Worm (Caenorhabditis elegans): ENCODE data around the gene mec-1.

Gene mec-1

ce11 chrV:6993999-6994398, 37.7 kb downstream of the mec-1 start (continued):
- TF ChIP-seq cey-2 (tag; optimal IDR thresholded peaks at IDR 0.05; ENCODE audit: borderline replicate concordance, insufficient read depth): peak; percentile 79
- no peak for TF ChIP-seq ama-1 (optimal IDR thresholded peaks at IDR 0.05)
- no peak for TF ChIP-seq lin-29 (GFP tag; IDR thresholded peaks at IDR 0.05)
- no peak for TF ChIP-seq zfp-2 (tag; optimal IDR thresholded peaks at IDR 0.05)
- TF ChIP-seq sdz-12 (GFP tag; optimal IDR thresholded peaks at IDR 0.05): no peak
- TF ChIP-seq T20F7.1 (GFP tag; optimal IDR thresholded peaks at IDR 0.05): peak; percentile 1
- peak; percentile 3 for TF ChIP-seq ztf-7 (tag; optimal IDR thresholded peaks at IDR 0.05)
- peak; percentile 4 for TF ChIP-seq mxl-3 (GFP tag; optimal IDR thresholded peaks at IDR 0.05)
- TF ChIP-seq nhr-102 (tag; optimal IDR thresholded peaks at IDR 0.05): no peak
- no peak for TF ChIP-seq T26A8.4 (GFP tag; IDR thresholded peaks at IDR 0.05)
- TF ChIP-seq pqm-1 (tag; optimal IDR thresholded peaks at IDR 0.05): peak; percentile 5
- TF ChIP-seq lin-1 (GFP tag; IDR thresholded peaks at IDR 0.05): no peak
- TF ChIP-seq madf-5 (GFP tag; IDR thresholded peaks at IDR 0.05): no peak
- peak in 1 of 2 experiments; percentile 27 for TF ChIP-seq lsy-2 (tag; optimal IDR thresholded peaks at IDR 0.05)
- peak in 1 of 2 experiments; percentile 66 for TF ChIP-seq mdl-1 (tag; optimal IDR thresholded peaks at IDR 0.05)
- TF ChIP-seq daf-16 (GFP tag; optimal IDR thresholded peaks at IDR 0.05): no peak
- TF ChIP-seq daf-16 (tag; optimal IDR thresholded peaks at IDR 0.05): peak; percentile 27
- no peak for TF ChIP-seq nhr-111 (GFP tag; optimal IDR thresholded peaks at IDR 0.05)
- TF ChIP-seq zag-1 (tag; optimal IDR thresholded peaks at IDR 0.05): no peak
- TF ChIP-seq mxl-2 (GFP tag; conservative IDR thresholded peaks at IDR 0.05): no peak
- TF ChIP-seq attf-4 (tag; optimal IDR thresholded peaks at IDR 0.05): no peak
- TF ChIP-seq dmd-9 (GFP tag; IDR thresholded peaks at IDR 0.05): no peak
- TF ChIP-seq tag-97 (GFP tag; IDR thresholded peaks at IDR 0.05): no peak
- no peak for TF ChIP-seq nhr-42 (GFP tag; IDR thresholded peaks at IDR 0.05)
- peak; percentile 14 for TF ChIP-seq mep-1 (tag; optimal IDR thresholded peaks at IDR 0.05)
- TF ChIP-seq mes-2 (tag; optimal IDR thresholded peaks at IDR 0.05; ENCODE audit: poor library complexity, severe bottlenecking): peak; percentile 18
- TF ChIP-seq dmd-6 (GFP tag; IDR thresholded peaks at IDR 0.05): peak; percentile 93
- no peak for TF ChIP-seq ZK337.2 (GFP tag; IDR thresholded peaks at IDR 0.05)
- no peak for TF ChIP-seq ces-1 (GFP tag; optimal IDR thresholded peaks at IDR 0.05)

ce11 chrV:6997041-6997552, 40.8 kb downstream of the mec-1 start, which contains the start of gene nhr-107:
Gene nhr-107 (minus strand): TSS chrV:6997091.
- TF ChIP-seq daf-8 (GFP tag; IDR thresholded peaks at IDR 0.05) (no peak), php-3 (GFP tag; IDR thresholded peaks at IDR 0.05) (peak; percentile 18; the same call in 1 of the 2 replicates), duxl-1 (tag; optimal IDR thresholded peaks at IDR 0.05; ENCODE audit: poor library complexity) (no peak), lsy-2 (tag; optimal IDR thresholded peaks at IDR 0.05) (peak in 1 of 2 experiments; percentile 19), dmd-6 (GFP tag; IDR thresholded peaks at IDR 0.05) (peak; percentile 13), daf-16 (GFP tag; optimal IDR thresholded peaks at IDR 0.05) (no peak), daf-16 (tag; optimal IDR thresholded peaks at IDR 0.05) (peak; percentile 78), dve-1 (tag; optimal IDR thresholded peaks at IDR 0.05; ENCODE audit: insufficient read depth) (peak; percentile 24), nhr-28 (tag; optimal IDR thresholded peaks at IDR 0.05) (peak; percentile 96)

ce11 chrV:6998303-6998884, 42.1 kb downstream of the mec-1 start, which contains the start of gene nhr-42:
Gene nhr-42 (plus strand): TSS chrV:6998819.
- TF ChIP-seq dmd-9 (GFP tag; IDR thresholded peaks at IDR 0.05) (no peak), ztf-11 (tag; optimal IDR thresholded peaks at IDR 0.05) (no peak), hlh-30 (tag; optimal IDR thresholded peaks at IDR 0.05; ENCODE audit: insufficient read depth) (peak; percentile 39), daf-16 (GFP tag; optimal IDR thresholded peaks at IDR 0.05) (no peak), daf-16 (tag; optimal IDR thresholded peaks at IDR 0.05) (peak; percentile 51), lin-15B (tag; optimal IDR thresholded peaks at IDR 0.05) (no peak), pha-4 (GFP tag; IDR thresholded peaks at IDR 0.05) (no peak), pha-4 (tag; optimal IDR thresholded peaks at IDR 0.05) (no peak), jun-1 (tag; optimal IDR thresholded peaks at IDR 0.05) (no peak), zip-2 (tag; optimal IDR thresholded peaks at IDR 0.05) (no peak), duxl-1 (tag; optimal IDR thresholded peaks at IDR 0.05; ENCODE audit: poor library complexity) (no peak), zag-1 (tag; optimal IDR thresholded peaks at IDR 0.05) (no peak), Y48G9A.11 (GFP tag; IDR thresholded peaks at IDR 0.05) (no peak), daf-8 (GFP tag; IDR thresholded peaks at IDR 0.05) (no peak), ztf-7 (tag; optimal IDR thresholded peaks at IDR 0.05) (no peak), Y75B8A.6 (GFP tag; IDR thresholded peaks at IDR 0.05) (no peak), ceh-44 (GFP tag; IDR thresholded peaks at IDR 0.05) (no peak), nhr-102 (tag; optimal IDR thresholded peaks at IDR 0.05) (no peak), nhr-111 (GFP tag; optimal IDR thresholded peaks at IDR 0.05) (no peak), tag-97 (GFP tag; IDR thresholded peaks at IDR 0.05) (no peak), mxl-2 (GFP tag; conservative IDR thresholded peaks at IDR 0.05) (no peak), dmd-8 (GFP tag; IDR thresholded peaks at IDR 0.05) (no peak), Y5F2A.4 (GFP tag; optimal IDR thresholded peaks at IDR 0.05) (no peak)

Measured in whole organism, L4 larva.